Fruit fly (Drosophila melanogaster) Kc167 (cell line): Measurements from ENCODE around the gene AdipoR.

Experiments
- Myc ChIP-seq: fragments of >200 bp; optimal IDR thresholded peaks from 2 replicates; lab custom pipeline; 2017; ENCODE audit warnings: missing external identifiers
- Sin3A ChIP-seq: fragments of >200 bp; optimal IDR thresholded peaks from 2 replicates; lab custom pipeline; 2018; ENCODE audit warnings: missing external identifiers
- h ChIP-seq: fragments of >200 bp; optimal IDR thresholded peaks from 3 replicates; lab custom pipeline; 2018; ENCODE audit warnings: missing external identifiers
- insv ChIP-seq: fragments of >200 bp; optimal IDR thresholded peaks from 3 replicates; lab custom pipeline; 2018; ENCODE audit warnings: missing external identifiers
- psq ChIP-seq: fragments of >200 bp; optimal IDR thresholded peaks from 2 replicates; lab custom pipeline; 2017; ENCODE audit warnings: missing external identifiers
- ttk ChIP-seq: sonication (Bioruptor generic); optimal IDR thresholded peaks from 2 replicates; lab custom pipeline; 2017; ENCODE audit warnings: missing external identifiers

Gene AdipoR

DNA sequence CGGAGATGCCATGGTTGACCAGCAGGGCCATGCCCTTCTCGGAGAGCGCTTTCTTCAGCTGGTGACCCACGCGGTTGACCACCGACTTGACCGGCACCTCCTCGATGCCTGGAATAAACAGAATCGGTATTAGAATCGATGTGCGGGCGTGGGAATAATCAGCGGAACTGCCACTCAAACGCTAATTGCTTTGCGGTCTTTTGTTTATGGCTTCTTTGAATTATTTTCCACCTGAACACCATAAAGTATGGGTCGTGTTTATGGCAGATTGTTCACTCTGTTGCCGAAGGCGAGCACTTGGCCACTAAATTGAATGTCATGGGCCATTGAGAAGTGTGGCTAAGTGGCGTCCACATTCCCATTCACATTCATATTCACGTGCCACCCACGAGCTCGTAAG lies 25.6 kb downstream of the AdipoR start:
- no peak for TF ChIP-seq h (lab: Kevin White, UChicago)
- TF ChIP-seq insv (lab: Kevin White, UChicago): no peak
- TF ChIP-seq psq (lab: Kevin White, UChicago): no peak
- no peak for TF ChIP-seq Myc (lab: Kevin White, UChicago)
- no peak for TF ChIP-seq ttk (lab: Kevin White, UChicago)
- no peak for TF ChIP-seq Sin3A (lab: Kevin White, UChicago)

DNA sequence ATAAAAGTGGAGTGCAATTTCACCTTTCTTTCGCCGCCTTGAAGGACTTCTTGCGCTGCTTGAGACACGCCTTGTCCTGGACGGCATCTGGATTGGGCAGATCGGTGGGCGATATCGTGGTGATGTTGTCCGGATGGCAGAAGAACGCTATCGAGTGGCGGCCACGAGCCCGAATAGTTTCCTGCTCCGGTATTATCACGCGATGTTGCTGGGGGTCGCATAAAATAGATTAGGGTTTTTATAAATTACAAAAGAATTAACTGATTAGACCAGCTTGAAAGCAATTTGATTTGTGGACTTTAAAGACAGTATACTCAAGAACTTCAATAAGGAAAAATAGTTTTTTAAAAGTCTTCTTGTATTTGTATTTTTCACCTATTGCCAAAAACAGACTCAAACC lies 27.2 kb downstream of the AdipoR start:
- TF ChIP-seq ttk (lab: Kevin White, UChicago): no peak
- TF ChIP-seq insv (lab: Kevin White, UChicago): no peak
- TF ChIP-seq h (lab: Kevin White, UChicago): no peak
- no peak for TF ChIP-seq psq (lab: Kevin White, UChicago)
- no peak for TF ChIP-seq Myc (lab: Kevin White, UChicago)
- no peak for TF ChIP-seq Sin3A (lab: Kevin White, UChicago)

DNA sequence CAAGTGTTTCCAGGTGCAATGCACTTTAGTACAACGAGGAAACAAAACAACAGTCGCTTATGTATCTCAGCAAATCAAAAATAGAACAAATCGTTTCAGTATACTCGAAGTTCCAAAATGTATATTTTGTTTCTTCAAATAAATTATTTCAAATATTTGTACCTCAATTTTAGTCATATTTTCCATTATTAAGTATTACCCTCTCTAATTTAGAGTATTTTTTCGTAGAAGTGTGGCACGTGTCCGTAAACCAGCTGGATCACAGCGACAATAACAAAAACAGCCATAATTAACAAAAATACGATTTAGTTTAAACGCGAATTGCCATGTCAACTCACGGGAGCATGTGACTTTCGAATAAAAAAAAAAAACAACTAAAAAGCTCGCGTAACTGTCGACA lies 28.9 kb downstream of the AdipoR start:
- no peak for TF ChIP-seq Myc (lab: Kevin White, UChicago)
- TF ChIP-seq ttk (lab: Kevin White, UChicago): no peak
- no peak for TF ChIP-seq h (lab: Kevin White, UChicago)
- no peak for TF ChIP-seq insv (lab: Kevin White, UChicago)
- no peak for TF ChIP-seq Sin3A (lab: Kevin White, UChicago)
- TF ChIP-seq psq (lab: Kevin White, UChicago): no peak

DNA sequence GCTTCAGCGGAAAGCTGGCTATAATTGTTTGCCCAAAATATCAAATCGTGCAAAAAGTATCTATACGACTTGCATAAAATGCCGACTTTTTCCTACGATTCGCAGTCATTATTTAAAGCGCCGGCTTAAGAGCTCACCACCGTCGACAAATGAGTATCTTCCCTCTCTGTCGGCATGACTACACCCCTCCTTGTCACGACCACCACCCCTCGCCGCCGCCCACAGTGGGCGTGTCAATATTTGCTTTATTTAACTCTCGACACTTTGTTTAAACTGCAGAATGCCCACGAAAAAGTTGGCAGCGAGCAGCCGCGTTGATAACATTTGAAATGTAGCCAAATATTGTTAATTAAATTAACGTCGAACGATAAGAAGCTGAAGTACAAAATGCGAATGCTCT lies 29.4 kb downstream of the AdipoR start:
- TF ChIP-seq Myc (lab: Kevin White, UChicago): no peak
- no peak for TF ChIP-seq insv (lab: Kevin White, UChicago)
- TF ChIP-seq h (lab: Kevin White, UChicago): no peak
- TF ChIP-seq Sin3A (lab: Kevin White, UChicago): no peak
- no peak for TF ChIP-seq ttk (lab: Kevin White, UChicago)
- TF ChIP-seq psq (lab: Kevin White, UChicago): no peak

DNA sequence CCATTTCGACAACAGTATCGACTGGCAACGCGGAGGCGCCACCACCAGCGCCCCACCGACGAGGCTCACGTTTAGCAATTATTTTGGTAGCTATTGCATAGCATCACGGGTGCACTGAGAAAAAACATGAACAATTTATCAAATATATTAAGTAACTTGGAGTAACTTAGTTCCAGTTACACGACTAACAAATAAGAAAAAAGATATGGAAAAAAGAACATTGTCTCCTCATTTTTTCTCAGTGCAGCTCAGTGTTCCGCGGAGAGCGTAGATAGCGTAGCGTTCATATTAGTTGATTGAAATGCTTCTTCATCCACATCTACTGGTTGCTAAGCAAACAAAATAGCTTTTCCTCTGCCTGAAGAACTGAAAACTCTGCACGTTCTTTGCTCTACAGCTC lies 32.3 kb downstream of the AdipoR start:
- TF ChIP-seq h (lab: Kevin White, UChicago) (no peak), ttk (lab: Kevin White, UChicago) (no peak), insv (lab: Kevin White, UChicago) (no peak), psq (lab: Kevin White, UChicago) (no peak)

DNA sequence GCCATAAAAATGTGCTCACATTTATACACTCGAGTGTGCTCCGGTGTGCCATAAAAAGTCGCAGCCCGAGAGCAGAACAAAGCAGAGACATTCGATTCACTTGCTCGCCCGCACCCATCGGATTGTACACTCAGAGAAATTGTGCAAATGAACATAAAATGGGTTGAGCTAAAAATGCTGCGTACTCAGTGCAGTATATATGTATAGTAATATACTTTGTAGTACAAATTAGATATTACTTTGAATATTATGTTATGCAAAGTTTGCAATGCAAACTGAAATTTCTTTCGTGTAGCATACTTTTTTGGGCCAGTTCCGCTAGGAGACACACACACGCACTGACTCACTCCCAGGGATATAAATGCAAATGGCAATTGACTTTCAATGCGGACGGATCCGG lies 44.0 kb downstream of the AdipoR start:
- no peak for TF ChIP-seq Myc (lab: Kevin White, UChicago)
- no peak for TF ChIP-seq Sin3A (lab: Kevin White, UChicago)

DNA sequence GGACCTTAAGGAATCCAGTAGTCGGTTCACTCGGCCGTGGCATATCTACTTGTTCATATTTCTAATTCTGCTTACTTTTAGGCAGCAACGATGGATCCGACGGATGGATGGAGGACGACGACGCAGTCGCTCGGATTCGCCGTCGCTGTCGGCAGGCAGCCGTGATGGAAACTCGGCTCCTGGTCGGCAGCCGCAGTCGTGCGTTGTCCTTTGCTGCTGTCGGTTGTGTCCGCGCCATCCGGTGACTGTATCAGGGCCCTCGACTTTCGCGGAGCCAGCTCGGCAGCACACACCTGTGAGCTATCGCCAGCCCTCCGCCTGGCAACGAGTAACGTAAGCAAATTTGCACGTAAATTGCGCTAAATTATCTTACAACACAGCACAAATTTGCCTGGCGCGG lies 50.6 kb downstream of the AdipoR start, which contains the start of gene Octbeta1R:
TSS of gene Octbeta1R (plus strand) at position 191 of the 400 bp plus-strand sequence.
- TF ChIP-seq h (lab: Kevin White, UChicago) (no peak), insv (lab: Kevin White, UChicago) (no peak), Myc (lab: Kevin White, UChicago) (no peak), ttk (lab: Kevin White, UChicago) (no peak), Sin3A (lab: Kevin White, UChicago) (no peak), psq (lab: Kevin White, UChicago) (no peak)

DNA sequence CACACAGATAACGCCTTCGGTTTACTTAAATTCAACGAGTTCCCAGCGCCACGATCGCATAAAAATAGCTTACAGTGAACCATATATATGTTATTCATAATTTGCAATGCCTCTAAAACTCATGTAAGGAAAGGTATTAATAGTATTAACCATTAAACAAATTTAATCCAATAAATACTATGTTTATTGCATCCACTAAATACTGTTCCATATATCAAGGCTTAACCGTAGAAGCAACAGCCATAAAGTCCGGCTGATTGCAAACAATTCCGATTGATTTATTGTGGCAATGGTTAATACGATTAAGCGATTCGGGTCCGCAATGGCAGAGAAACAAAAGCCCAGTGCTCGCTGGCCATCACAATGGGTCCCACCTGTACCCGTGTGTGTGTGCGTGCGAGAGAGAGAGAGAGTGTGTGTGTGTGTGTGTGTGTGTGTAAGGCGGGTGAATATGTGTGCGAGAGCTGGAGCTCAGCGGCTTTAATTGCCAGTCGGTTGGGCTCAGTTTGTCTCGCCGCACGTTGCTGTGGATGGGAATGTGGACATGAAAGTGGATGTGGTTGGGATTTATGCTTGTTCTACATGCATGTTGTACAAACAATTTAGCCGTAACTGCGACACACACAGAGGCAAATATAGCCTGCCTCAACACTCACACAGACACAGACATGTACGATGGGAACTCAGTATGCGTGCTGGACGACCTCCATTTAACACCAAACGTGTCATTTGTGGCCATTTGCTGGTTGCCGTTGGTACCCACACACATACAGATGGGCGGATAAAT lies 52.9 kb downstream of the AdipoR start:
- TF ChIP-seq Myc (lab: Kevin White, UChicago): no peak
- TF ChIP-seq insv (lab: Kevin White, UChicago): no peak
- no peak for TF ChIP-seq h (lab: Kevin White, UChicago)
- no peak for TF ChIP-seq Sin3A (lab: Kevin White, UChicago)
- no peak for TF ChIP-seq psq (lab: Kevin White, UChicago)
- TF ChIP-seq ttk (lab: Kevin White, UChicago): no peak
